Worm (Caenorhabditis elegans): ENCODE results near the gene C16C10.2.

The C16C10.2 gene

ce11 chrIII:4193659-4194103, 15.2 kb upstream of the C16C10.2 start, which contains the start of gene xbp-1 (continued):
- TF ChIP-seq ccch-3 (GFP tag; optimal IDR thresholded peaks at IDR 0.05) (no peak), ceh-40 (GFP tag; IDR thresholded peaks at IDR 0.05) (no peak), madf-6 (GFP tag; IDR thresholded peaks at IDR 0.05) (peak; percentile 38; the same call in 1 of the 2 replicates), B0035.1 (tag; optimal IDR thresholded peaks at IDR 0.05) (peak; percentile 3), ceh-58 (GFP tag; IDR thresholded peaks at IDR 0.05) (no peak), egrh-3 (GFP tag; IDR thresholded peaks at IDR 0.05) (no peak), ztf-22 (GFP tag; optimal IDR thresholded peaks at IDR 0.05) (peak; percentile 95)

- TF ChIP-seq lin-40 (tag; optimal IDR thresholded peaks at IDR 0.05): no peak
- TF ChIP-seq nhr-80 (tag; optimal IDR thresholded peaks at IDR 0.05): peak; percentile 31
- peak; percentile 61 for TF ChIP-seq attf-5 (GFP tag; optimal IDR thresholded peaks at IDR 0.05)
- no peak for TF ChIP-seq B0035.1 (tag; optimal IDR thresholded peaks at IDR 0.05)
- no peak for TF ChIP-seq T07F8.4 (tag; optimal IDR thresholded peaks at IDR 0.05)
- TF ChIP-seq rpc-1 (optimal IDR thresholded peaks at IDR 0.05): no peak
- TF ChIP-seq rpc-1 (tag; optimal IDR thresholded peaks at IDR 0.05): no peak
- TF ChIP-seq tlf-1 (GFP tag; optimal IDR thresholded peaks at IDR 0.05): no peak
- no peak for TF ChIP-seq ccch-3 (GFP tag; optimal IDR thresholded peaks at IDR 0.05)
- TF ChIP-seq ceh-40 (GFP tag; IDR thresholded peaks at IDR 0.05): no peak
- no peak for TF ChIP-seq fkh-3 (tag; optimal IDR thresholded peaks at IDR 0.05)
- TF ChIP-seq pbrm-1 (GFP tag; IDR thresholded peaks at IDR 0.05): no peak
- no peak for TF ChIP-seq ceh-79 (tag; optimal IDR thresholded peaks at IDR 0.05)
- peak; percentile 85 for TF ChIP-seq lsl-1 (GFP tag; optimal IDR thresholded peaks at IDR 0.05)
- TF ChIP-seq mes-4 (tag; optimal IDR thresholded peaks at IDR 0.05): no peak
- peak; percentile 24 for TF ChIP-seq snpc-1.3 (tag; optimal IDR thresholded peaks at IDR 0.05; ENCODE audit: insufficient read depth)
- TF ChIP-seq hmg-20 (GFP tag; IDR thresholded peaks at IDR 0.05): no peak
- no peak for TF ChIP-seq hlh-26 (GFP tag; conservative IDR thresholded peaks at IDR 0.05)
- peak; percentile 23; the same call in 1 of the 2 replicates for TF ChIP-seq hmg-1.2 (GFP tag; IDR thresholded peaks at IDR 0.05)
- TF ChIP-seq mxl-1 (tag; optimal IDR thresholded peaks at IDR 0.05): no peak
- no peak for TF ChIP-seq hlh-12 (tag; optimal IDR thresholded peaks at IDR 0.05)
- no peak for TF ChIP-seq nhr-27 (tag; optimal IDR thresholded peaks at IDR 0.05)
- no peak for TF ChIP-seq F22D6.2 (tag; optimal IDR thresholded peaks at IDR 0.05)
- no peak for TF ChIP-seq C17E4.6 (GFP tag; IDR thresholded peaks at IDR 0.05)
- TF ChIP-seq lin-26 (GFP tag; IDR thresholded peaks at IDR 0.05): no peak
- TF ChIP-seq pha-4 (tag; optimal IDR thresholded peaks at IDR 0.05): no peak
- TF ChIP-seq ceh-100 (GFP tag; IDR thresholded peaks at IDR 0.05): no peak
- TF ChIP-seq nfya-2 (GFP tag; IDR thresholded peaks at IDR 0.05): no peak
- TF ChIP-seq F37B4.10 (GFP tag; IDR thresholded peaks at IDR 0.05): no peak
- TF ChIP-seq tbp1 (GFP tag; optimal IDR thresholded peaks at IDR 0.05): no peak
- no peak for TF ChIP-seq zim-3 (tag; optimal IDR thresholded peaks at IDR 0.05)
- TF ChIP-seq ztf-6 (GFP tag; IDR thresholded peaks at IDR 0.05): no peak
- TF ChIP-seq cebp-1 (GFP tag; IDR thresholded peaks at IDR 0.05): peak; percentile 96
- TF ChIP-seq cebp-1 (tag; optimal IDR thresholded peaks at IDR 0.05): peak; percentile 98
- no peak for TF ChIP-seq aptf-3 (GFP tag; IDR thresholded peaks at IDR 0.05)
- TF ChIP-seq sptf-2 (GFP tag; optimal IDR thresholded peaks at IDR 0.05): no peak
- TF ChIP-seq sdz-38 (tag; optimal IDR thresholded peaks at IDR 0.05): no peak
- TF ChIP-seq mel-28 (tag; optimal IDR thresholded peaks at IDR 0.05; ENCODE audit: borderline replicate concordance): no peak
- TF ChIP-seq madf-8 (GFP tag; conservative IDR thresholded peaks at IDR 0.05): no peak
- TF ChIP-seq nhr-179 (tag; optimal IDR thresholded peaks at IDR 0.05): no peak
- no peak for TF ChIP-seq aptf-2 (GFP tag; conservative IDR thresholded peaks at IDR 0.05)
- TF ChIP-seq rec-8 (tag; optimal IDR thresholded peaks at IDR 0.05): no peak
- no peak for TF ChIP-seq ceh-91 (GFP tag; IDR thresholded peaks at IDR 0.05)
- no peak for TF ChIP-seq lir-1 (GFP tag; conservative IDR thresholded peaks at IDR 0.05)
Observed at ce11 chrIII:4191091-4191638, 12.7 kb upstream of the C16C10.2 start, which contains the start of gene dnj-16. TSS of gene dnj-16 (plus strand) at chrIII:4191141.
